Worm (Caenorhabditis elegans): Measurements from ENCODE around the gene epg-4.

The epg-4 gene

DNA sequence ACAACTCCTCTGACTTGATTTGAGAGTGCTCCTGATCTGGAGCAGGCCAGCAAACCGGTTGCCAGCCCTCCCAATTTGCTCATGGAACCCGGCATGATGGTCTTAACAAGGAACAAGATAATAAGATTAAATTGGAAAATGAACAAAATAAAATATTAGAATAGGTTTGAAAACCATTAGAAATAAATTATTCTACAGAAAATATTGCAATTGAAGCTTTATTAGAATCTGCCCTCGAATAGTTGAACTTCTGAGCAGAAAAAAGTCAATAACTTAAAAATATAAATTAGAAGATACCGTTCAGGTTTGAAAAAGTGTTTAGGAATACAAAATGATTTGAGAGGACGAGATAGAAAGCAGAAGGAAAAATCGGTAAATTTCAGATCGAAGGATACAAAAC is 23.3 kb upstream of the epg-4 start, which contains the start of gene nuo-4:
nuo-4 (minus strand) TSS at position 101 of the 400 bp plus-strand sequence.
- TF ChIP-seq elt-1 (tag; optimal IDR thresholded peaks at IDR 0.05; ENCODE audit: borderline replicate concordance, insufficient read depth) (no peak), zip-8 (tag; optimal IDR thresholded peaks at IDR 0.05) (no peak), mls-2 (tag; optimal IDR thresholded peaks at IDR 0.05) (no peak), tbx-8 (GFP tag; optimal IDR thresholded peaks at IDR 0.05) (no peak)

DNA sequence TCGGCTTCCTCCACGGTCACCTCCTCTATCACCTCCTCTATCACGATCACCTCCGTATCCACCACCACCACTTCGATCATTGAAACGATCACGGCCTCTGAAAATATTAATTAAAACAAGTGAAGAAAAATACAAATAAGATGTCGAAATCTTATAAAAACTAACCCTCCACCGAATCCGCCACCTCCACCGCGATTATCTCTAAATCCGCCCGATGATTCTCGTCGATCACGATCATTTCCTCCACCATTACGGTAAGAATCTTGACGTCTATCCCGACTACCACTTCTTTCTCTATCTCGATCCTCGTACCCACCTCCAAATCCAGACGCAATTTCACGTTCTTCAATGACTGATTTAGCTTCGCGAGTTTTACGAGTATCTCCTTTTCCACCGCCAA is 22.7 kb upstream of the epg-4 start:
- TF ChIP-seq lin-32 (GFP tag; optimal IDR thresholded peaks at IDR 0.05) (no peak), cnd-1 (tag; optimal IDR thresholded peaks at IDR 0.05) (no peak), blmp-1 (tag; optimal IDR thresholded peaks at IDR 0.05) (no peak), ceh-43 (GFP tag; optimal IDR thresholded peaks at IDR 0.05) (no peak), ztf-11 (tag; optimal IDR thresholded peaks at IDR 0.05) (no peak), lin-13 (tag; optimal IDR thresholded peaks at IDR 0.05) (no peak)

- TF ChIP-seq elt-3 (tag; optimal IDR thresholded peaks at IDR 0.05) (no peak), nhr-237 (tag; optimal IDR thresholded peaks at IDR 0.05) (no peak), lin-32 (GFP tag; optimal IDR thresholded peaks at IDR 0.05) (no peak), unc-39 (tag; optimal IDR thresholded peaks at IDR 0.05) (no peak), hlh-1 (tag; optimal IDR thresholded peaks at IDR 0.05) (no peak), mab-5 (tag; optimal IDR thresholded peaks at IDR 0.05) (no peak), lin-13 (tag; optimal IDR thresholded peaks at IDR 0.05) (no peak), cnd-1 (tag; optimal IDR thresholded peaks at IDR 0.05) (no peak), lsy-2 (tag; optimal IDR thresholded peaks at IDR 0.05) (no peak), zip-8 (tag; optimal IDR thresholded peaks at IDR 0.05) (no peak), M03D4.4 (tag; optimal IDR thresholded peaks at IDR 0.05) (no peak), unc-120 (tag; optimal IDR thresholded peaks at IDR 0.05; ENCODE audit: poor library complexity, severe bottlenecking) (no peak), mep-1 (tag; optimal IDR thresholded peaks at IDR 0.05) (no peak), tbx-8 (GFP tag; optimal IDR thresholded peaks at IDR 0.05) (no peak), ceh-43 (GFP tag; optimal IDR thresholded peaks at IDR 0.05) (no peak)
These were observed 20.9 kb upstream of the epg-4 start, which contains the start of gene rnp-7 for ce11 chrIII:7161055-7161454. Gene rnp-7, minus strand, starts transcription at chrIII:7161155.

- TF ChIP-seq unc-62 (GFP tag; optimal IDR thresholded peaks at IDR 0.05), result peak; percentile 70
- TF ChIP-seq ceh-39 (tag; optimal IDR thresholded peaks at IDR 0.05), result peak; percentile 87
- peak; percentile 80 for TF ChIP-seq ces-1 (GFP tag; optimal IDR thresholded peaks at IDR 0.05)
- peak; percentile 42 for TF ChIP-seq nhr-2 (tag; optimal IDR thresholded peaks at IDR 0.05)
- peak; percentile 53 for TF ChIP-seq unc-120 (tag; optimal IDR thresholded peaks at IDR 0.05; ENCODE audit: poor library complexity, severe bottlenecking)
- TF ChIP-seq lsy-2 (tag; optimal IDR thresholded peaks at IDR 0.05), result peak; percentile 89
- peak; percentile 9 for TF ChIP-seq mls-2 (tag; optimal IDR thresholded peaks at IDR 0.05)
- TF ChIP-seq pha-4 (tag; optimal IDR thresholded peaks at IDR 0.05), result peak; percentile 85
- TF ChIP-seq drap-1 (GFP tag; optimal IDR thresholded peaks at IDR 0.05), result peak; percentile 42
- TF ChIP-seq lin-13 (tag; optimal IDR thresholded peaks at IDR 0.05), result peak; percentile 96
- peak; percentile 98 for TF ChIP-seq mep-1 (tag; optimal IDR thresholded peaks at IDR 0.05)
- TF ChIP-seq nhr-237 (tag; optimal IDR thresholded peaks at IDR 0.05), result peak; percentile 88
- no peak for TF ChIP-seq unc-39 (tag; optimal IDR thresholded peaks at IDR 0.05)
- no peak for TF ChIP-seq blmp-1 (tag; optimal IDR thresholded peaks at IDR 0.05)
- peak; percentile 3 for TF ChIP-seq ceh-43 (GFP tag; optimal IDR thresholded peaks at IDR 0.05)
- peak; percentile 78 for TF ChIP-seq sptf-1 (tag; optimal IDR thresholded peaks at IDR 0.05)
- no peak for TF ChIP-seq flh-1 (GFP tag; optimal IDR thresholded peaks at IDR 0.05)
- TF ChIP-seq nhr-28 (tag; optimal IDR thresholded peaks at IDR 0.05), result no peak
- peak; percentile 69 for TF ChIP-seq hlh-1 (tag; optimal IDR thresholded peaks at IDR 0.05)
- TF ChIP-seq lin-32 (GFP tag; optimal IDR thresholded peaks at IDR 0.05), result no peak
These were observed 19.8 kb upstream of the epg-4 start, which contains the start of the genes syf-2 and K04G7.1 for ce11 chrIII:7162065-7162762. Gene syf-2, minus strand, starts transcription at chrIII:7162115. Gene K04G7.1, plus strand, starts transcription at chrIII:7162712.

DNA sequence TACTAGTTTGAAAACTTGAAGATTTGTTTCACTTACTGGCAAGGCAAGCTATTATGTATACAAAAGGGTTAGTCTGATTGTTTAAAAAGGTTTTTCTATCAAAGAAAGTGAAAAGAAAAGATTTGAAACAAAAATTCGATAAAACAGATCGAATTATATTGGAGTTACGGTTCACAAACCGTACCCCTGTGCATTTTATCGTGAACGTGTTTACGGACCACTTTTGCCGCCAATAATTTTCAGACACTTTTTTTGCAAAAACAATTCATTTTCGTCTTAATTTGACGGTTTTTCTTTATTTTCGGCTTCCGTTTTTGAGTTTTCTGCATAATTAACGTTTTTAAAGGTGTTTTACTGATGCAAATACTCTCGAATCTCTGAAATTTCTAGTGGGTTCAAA is 16.7 kb upstream of the epg-4 start:
- TF ChIP-seq ham-2 (GFP tag; optimal IDR thresholded peaks at IDR 0.05), result no peak
- no peak for TF ChIP-seq snpc-4 (tag; optimal IDR thresholded peaks at IDR 0.05)
- TF ChIP-seq mab-5 (tag; optimal IDR thresholded peaks at IDR 0.05), result no peak
- no peak for TF ChIP-seq pha-4 (tag; optimal IDR thresholded peaks at IDR 0.05)
- no peak for TF ChIP-seq ceh-43 (GFP tag; optimal IDR thresholded peaks at IDR 0.05)
- no peak for TF ChIP-seq zip-8 (tag; optimal IDR thresholded peaks at IDR 0.05)
- TF ChIP-seq unc-39 (tag; optimal IDR thresholded peaks at IDR 0.05), result no peak
- no peak for TF ChIP-seq nhr-76 (tag; optimal IDR thresholded peaks at IDR 0.05)
- TF ChIP-seq nhr-237 (tag; optimal IDR thresholded peaks at IDR 0.05), result no peak
- no peak for TF ChIP-seq nhr-12 (tag; optimal IDR thresholded peaks at IDR 0.05)
